2 fruit fly cellular contexts compared by ENCODE assay signal in genomic region chr3R:4308708-4309107, dm6.
TF ChIP-seq lines count a peak whose summit lies in the region.

No protein-coding gene starts in this region.

- TF ChIP-seq CTCF in whole organism, embryonic (GFP tag; optimal IDR thresholded peaks at IDR 0.05; lab: Kevin White, UChicago) = no peak

TF ChIP-seq in whole organism, embryonic, 481 proteins besides CTCF, POLR2A, EP300 and RAD21:
- no peak for TF ChIP-seq CG18476 (GFP tag; optimal IDR thresholded peaks at IDR 0.05; lab: Kevin White, UChicago)
- TF ChIP-seq Med (GFP tag; lab: Kevin White, UChicago) = peak; percentile 61

TF ChIP-seq in whole organism, prepupa, 60 proteins besides CTCF, POLR2A, EP300 and RAD21:
- TF ChIP-seq svp (GFP tag; lab: Kevin White, UChicago) (peak; percentile 56), Sox15 (GFP tag; optimal IDR thresholded peaks at IDR 0.05; lab: Kevin White, UChicago) (no peak)
